Fruit fly (Drosophila melanogaster) whole organism, pupa: ENCODE measurements around the gene temp.

ENCODE experiments used
- CG10348 ChIP-seq: fragments of 200-800 bp; sonication (Bioruptor generic); IDR thresholded peaks from 2 replicates; pipeline ENCODE4 v1.3.6; 2022; ENCODE audit warnings: missing biosample characterization, missing genetic modification characterization
- CG14655 ChIP-seq: fragments of 200-800 bp; sonication (Bioruptor generic); optimal IDR thresholded peaks from 3 replicates; lab custom pipeline; 2017; ENCODE audit warnings: mild to moderate bottlenecking, missing biosample characterization, missing genetic modification reagents, missing genetic modification characterization
- CG17806 ChIP-seq: fragments of 200-800 bp; sonication (Bioruptor generic); optimal IDR thresholded peaks from 2 replicates; lab custom pipeline; 2018; ENCODE audit warnings: missing biosample characterization, mild to moderate bottlenecking, missing genetic modification characterization, moderate library complexity
- CG34367 ChIP-seq: fragments of 200-800 bp; sonication (Bioruptor generic); optimal IDR thresholded peaks from 2 replicates; lab custom pipeline; 2018; ENCODE audit warnings: missing biosample characterization, mild to moderate bottlenecking, missing genetic modification characterization
- CG8301 ChIP-seq: fragments of 200-800 bp; sonication (Bioruptor generic); optimal IDR thresholded peaks from 2 replicates; lab custom pipeline; 2018; ENCODE audit warnings: missing biosample characterization, mild to moderate bottlenecking, missing genetic modification characterization
- CG9948 ChIP-seq: fragments of 200-800 bp; sonication (Bioruptor generic); optimal IDR thresholded peaks from 2 replicates; lab custom pipeline; 2018; ENCODE audit warnings: missing biosample characterization, mild to moderate bottlenecking, missing genetic modification characterization, moderate library complexity
- EcR ChIP-seq: fragments of 200-800 bp; sonication (Bioruptor generic); optimal IDR thresholded peaks from 3 replicates; lab custom pipeline; 2019; ENCODE audit warnings: missing biosample characterization, missing genetic modification characterization, mild to moderate bottlenecking, moderate library complexity, missing genetic modification reagents
- gl ChIP-seq: fragments of 200-800 bp; sonication (Bioruptor generic); optimal IDR thresholded peaks from 2 replicates; lab custom pipeline; 2018; ENCODE audit warnings: missing biosample characterization, mild to moderate bottlenecking, missing genetic modification characterization
- rn ChIP-seq: fragments of 200-800 bp; sonication (Bioruptor generic); IDR thresholded peaks from 2 replicates; pipeline ENCODE4 v1.3.6; 2022; ENCODE audit warnings: missing biosample characterization, missing genetic modification characterization

dm6 chrX:2306760-2307159 lies 44.4 kb upstream of the temp start:
- TF ChIP-seq CG14655 (GFP tag; lab: Kevin White, UChicago), result no peak
- no peak for TF ChIP-seq gl
- TF ChIP-seq EcR, result no peak
- no peak for TF ChIP-seq CG34367
- no peak for TF ChIP-seq rn (GFP tag; lab: Robert Waterston, UW)
- TF ChIP-seq CG9948, result no peak
- TF ChIP-seq CG8301 (tag; lab: Kevin White, UChicago), result no peak
- no peak for TF ChIP-seq CG17806
- no peak for TF ChIP-seq CG10348 (GFP tag; lab: Robert Waterston, UW)
